Fruit fly (Drosophila melanogaster): Measurements from ENCODE around the gene CG8372.
A peak's percentile ranks its signal among the peaks of the same experiment; 100 is the strongest.

Gene CG8372

DNA sequence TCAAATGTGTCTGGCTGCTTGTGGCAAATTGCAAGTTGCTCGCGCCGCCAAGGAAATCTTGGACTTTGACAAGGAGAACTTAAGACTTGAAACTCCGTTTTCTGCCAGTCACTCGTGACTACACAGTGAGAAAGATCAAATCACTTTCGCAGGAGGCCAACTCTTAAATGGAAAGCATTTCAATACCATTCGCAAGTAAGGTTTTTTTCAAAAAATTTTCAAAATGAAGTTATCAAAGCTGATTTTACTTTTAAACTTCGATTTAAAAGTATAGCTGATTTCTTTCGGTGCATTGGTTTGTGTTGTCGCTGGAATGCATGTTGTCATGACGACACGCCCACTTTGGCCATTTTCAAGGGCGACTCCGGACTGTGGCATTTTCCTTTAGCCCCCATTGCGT, 19.7 kb upstream of the CG8372 start:
- peak; percentile 3 for TF ChIP-seq psq (GFP tag; optimal IDR thresholded peaks at IDR 0.05)
- peak; percentile 37 for TF ChIP-seq h (GFP tag; optimal IDR thresholded peaks at IDR 0.05)
- TF ChIP-seq rgr (GFP tag; optimal IDR thresholded peaks at IDR 0.05) = peak; percentile 42
- TF ChIP-seq dsf (GFP tag; optimal IDR thresholded peaks at IDR 0.05; ENCODE audit: borderline replicate concordance) = no peak
- TF ChIP-seq br (GFP tag; optimal IDR thresholded peaks at IDR 0.05) = peak; percentile 41
- TF ChIP-seq HLH106 (tag; optimal IDR thresholded peaks at IDR 0.05) = peak; percentile 14
- peak in 1 of 2 experiments; percentile 34 for TF ChIP-seq foxo (GFP tag; optimal IDR thresholded peaks at IDR 0.05)
- peak; percentile 43 for TF ChIP-seq fru (GFP tag; optimal IDR thresholded peaks at IDR 0.05)
- TF ChIP-seq ey (GFP tag; optimal IDR thresholded peaks at IDR 0.05) = peak; percentile 42
- no peak for TF ChIP-seq Jra (GFP tag; optimal IDR thresholded peaks at IDR 0.05)
- peak; percentile 37 for TF ChIP-seq Hnf4 (GFP tag; optimal IDR thresholded peaks at IDR 0.05)

DNA sequence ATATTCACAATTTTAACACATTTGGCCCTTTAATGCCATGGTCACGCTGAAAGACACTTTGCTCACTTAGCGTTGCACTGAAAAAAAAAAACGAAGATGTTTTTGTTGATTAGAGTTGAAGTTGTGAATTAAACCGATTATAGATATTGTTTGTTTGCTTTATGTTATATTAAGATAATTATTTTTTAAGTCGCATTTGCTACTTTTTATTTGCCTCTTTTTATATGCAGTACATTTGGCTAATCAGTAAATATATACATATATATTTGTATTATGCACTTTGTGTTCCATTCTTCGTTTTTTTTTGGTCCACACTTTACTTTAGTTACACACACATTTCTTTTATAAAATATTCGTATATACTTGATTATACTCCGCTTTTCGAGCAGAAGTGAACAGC, 17.6 kb upstream of the CG8372 start:
- TF ChIP-seq Rel (GFP tag; optimal IDR thresholded peaks at IDR 0.05) = no peak
- no peak for TF ChIP-seq Rel (tag; optimal IDR thresholded peaks at IDR 0.05)
- TF ChIP-seq OdsH (GFP tag; optimal IDR thresholded peaks at IDR 0.05) = peak; percentile 5

- TF ChIP-seq h (GFP tag; optimal IDR thresholded peaks at IDR 0.05) (peak; percentile 84), Hr83 (GFP tag; optimal IDR thresholded peaks at IDR 0.05; ENCODE audit: poor library complexity, severe bottlenecking) (no peak), Dif (GFP tag; optimal IDR thresholded peaks at IDR 0.05; ENCODE audit: partially characterized antibody) (no peak), brk (GFP tag; optimal IDR thresholded peaks at IDR 0.05) (no peak), woc (GFP tag; optimal IDR thresholded peaks at IDR 0.05) (peak; percentile 34), Abd-B (GFP tag; optimal IDR thresholded peaks at IDR 0.05) (no peak), sage (GFP tag; optimal IDR thresholded peaks at IDR 0.05) (peak; percentile 46), HLH106 (tag; optimal IDR thresholded peaks at IDR 0.05) (peak; percentile 66), Myc (optimal IDR thresholded peaks at IDR 0.05) (no peak), Rel (GFP tag; optimal IDR thresholded peaks at IDR 0.05) (no peak), Rel (tag; optimal IDR thresholded peaks at IDR 0.05) (no peak), usp (GFP tag; optimal IDR thresholded peaks at IDR 0.05) (no peak), rgr (GFP tag; optimal IDR thresholded peaks at IDR 0.05) (peak; percentile 67), CrebA (GFP tag; optimal IDR thresholded peaks at IDR 0.05; ENCODE audit: borderline replicate concordance) (no peak), CG9705 (GFP tag; optimal IDR thresholded peaks at IDR 0.05) (no peak), Sp1 (GFP tag; optimal IDR thresholded peaks at IDR 0.05) (peak; percentile 62), dl (GFP tag; optimal IDR thresholded peaks at IDR 0.05; ENCODE audit: insufficient read depth in 1 of 2, partially characterized antibody in 2 of 2) (no peak), Hr78 (GFP tag; optimal IDR thresholded peaks at IDR 0.05) (no peak), Vsx2 (GFP tag; optimal IDR thresholded peaks at IDR 0.05; ENCODE audit: partially characterized antibody) (no peak), psq (GFP tag; optimal IDR thresholded peaks at IDR 0.05) (peak; percentile 50), lola (GFP tag; optimal IDR thresholded peaks at IDR 0.05) (no peak), tai (GFP tag; optimal IDR thresholded peaks at IDR 0.05) (no peak), ey (GFP tag; optimal IDR thresholded peaks at IDR 0.05) (peak; percentile 64), dsf (GFP tag; optimal IDR thresholded peaks at IDR 0.05; ENCODE audit: borderline replicate concordance) (no peak), br (GFP tag; optimal IDR thresholded peaks at IDR 0.05) (peak; percentile 74), OdsH (GFP tag; optimal IDR thresholded peaks at IDR 0.05) (peak; percentile 68), foxo (GFP tag; optimal IDR thresholded peaks at IDR 0.05) (peak in 1 of 2 experiments; percentile 81), sv (GFP tag; optimal IDR thresholded peaks at IDR 0.05) (no peak), fru (GFP tag; optimal IDR thresholded peaks at IDR 0.05) (peak; percentile 76), Jra (GFP tag; optimal IDR thresholded peaks at IDR 0.05) (peak; percentile 20), N (GFP tag; optimal IDR thresholded peaks at IDR 0.05) (no peak), jim (GFP tag; optimal IDR thresholded peaks at IDR 0.05) (no peak), Dfd (GFP tag; optimal IDR thresholded peaks at IDR 0.05) (no peak), Hnf4 (GFP tag; optimal IDR thresholded peaks at IDR 0.05) (peak; percentile 66), pan (optimal IDR thresholded peaks at IDR 0.05) (no peak), dmrt93B (GFP tag; optimal IDR thresholded peaks at IDR 0.05) (peak; percentile 18), Mio (GFP tag; optimal IDR thresholded peaks at IDR 0.05) (no peak), GATAd (GFP tag; optimal IDR thresholded peaks at IDR 0.05) (no peak), CG32264 (GFP tag; optimal IDR thresholded peaks at IDR 0.05) (peak; percentile 48)
These were observed 16.9 kb upstream of the CG8372 start for dm6 chr2L:8229628-8230027.
